Fruit fly (Drosophila melanogaster): ENCODE data around the gene Sox100B.

Sox100B gene

DNA sequence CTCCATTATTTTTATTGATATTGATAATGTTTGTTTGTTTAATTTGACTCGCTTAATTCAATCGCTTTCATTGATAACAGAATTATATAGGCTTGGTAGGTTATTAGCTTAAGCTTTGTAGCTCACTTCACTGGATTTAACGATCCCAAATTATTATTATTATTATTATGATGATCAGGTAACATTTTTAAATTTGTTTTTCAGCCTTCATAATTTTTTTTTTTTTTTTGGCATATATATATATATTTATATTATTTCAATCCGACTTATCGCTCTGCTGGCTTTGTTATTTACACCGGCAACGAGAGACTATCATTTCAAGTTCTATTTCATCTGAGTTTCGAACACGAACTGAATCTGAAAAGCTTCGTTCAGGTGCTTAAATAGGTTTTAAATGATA lies 36.0 kb downstream of the Sox100B start, which contains the start of gene CG15553:
Gene CG15553 (minus strand): TSS at position 101 of the 400 bp plus-strand sequence.
- no peak for TF ChIP-seq D1 (tag; optimal IDR thresholded peaks at IDR 0.05)
- TF ChIP-seq rn (GFP tag; IDR thresholded peaks at IDR 0.05) = no peak
- TF ChIP-seq CG32121 (GFP tag; IDR thresholded peaks at IDR 0.05) = no peak
- no peak for TF ChIP-seq gl (tag; optimal IDR thresholded peaks at IDR 0.05)
- no peak for TF ChIP-seq CG34367 (tag; optimal IDR thresholded peaks at IDR 0.05)
- TF ChIP-seq CG4496 (GFP tag; IDR thresholded peaks at IDR 0.05) = no peak
- TF ChIP-seq Pif1B (GFP tag; optimal IDR thresholded peaks at IDR 0.05) = no peak
- no peak for TF ChIP-seq Pif1A (GFP tag; optimal IDR thresholded peaks at IDR 0.05)
- TF ChIP-seq CG17806 (tag; optimal IDR thresholded peaks at IDR 0.05) = no peak
- TF ChIP-seq Ets98B (GFP tag; IDR thresholded peaks at IDR 0.05) = no peak
- no peak for TF ChIP-seq CG10348 (GFP tag; IDR thresholded peaks at IDR 0.05)
- no peak for TF ChIP-seq fd96Ca (GFP tag; IDR thresholded peaks at IDR 0.05)
- TF ChIP-seq Snoo (tag; optimal IDR thresholded peaks at IDR 0.05) = no peak
- TF ChIP-seq CG9948 (tag; optimal IDR thresholded peaks at IDR 0.05) = no peak
- TF ChIP-seq CG8301 (tag; optimal IDR thresholded peaks at IDR 0.05) = no peak

DNA sequence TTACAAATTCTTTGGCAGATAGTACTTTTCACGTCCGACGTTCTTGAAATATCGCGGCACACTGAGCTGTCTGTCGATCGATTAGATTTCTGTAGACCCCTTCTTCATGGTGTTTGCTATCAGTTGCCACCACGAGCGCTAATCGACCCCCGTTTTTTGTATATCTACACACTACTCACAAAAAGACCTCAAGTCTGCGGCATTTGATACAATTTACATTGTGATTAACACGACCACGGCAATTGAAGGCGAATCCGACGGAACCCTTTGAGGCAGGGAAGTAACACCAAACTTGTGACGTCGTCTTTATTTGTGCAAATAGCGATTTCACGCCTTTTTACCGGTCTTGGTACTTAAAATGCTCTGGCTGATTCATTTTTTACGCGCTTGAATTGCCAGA lies 44.1 kb downstream of the Sox100B start, which contains the start of gene Mayo:
Gene Mayo (minus strand): TSS at position 66 of the 400 bp plus-strand sequence.
- TF ChIP-seq CG13204 (GFP tag; optimal IDR thresholded peaks at IDR 0.05) (no peak), fd96Ca (GFP tag; IDR thresholded peaks at IDR 0.05) (no peak), CG15710 (tag; optimal IDR thresholded peaks at IDR 0.05) (no peak), Pif1B (GFP tag; optimal IDR thresholded peaks at IDR 0.05) (no peak), CG34367 (tag; optimal IDR thresholded peaks at IDR 0.05) (no peak), gl (tag; optimal IDR thresholded peaks at IDR 0.05) (no peak), Snoo (tag; optimal IDR thresholded peaks at IDR 0.05) (no peak), Pif1A (GFP tag; optimal IDR thresholded peaks at IDR 0.05) (no peak), CG12605 (GFP tag; IDR thresholded peaks at IDR 0.05) (no peak), CG8159 (tag; optimal IDR thresholded peaks at IDR 0.05) (no peak), Ets98B (GFP tag; IDR thresholded peaks at IDR 0.05) (no peak), D1 (tag; optimal IDR thresholded peaks at IDR 0.05) (no peak), CG17806 (tag; optimal IDR thresholded peaks at IDR 0.05) (no peak), EcR (GFP tag; optimal IDR thresholded peaks at IDR 0.05) (no peak)

DNA sequence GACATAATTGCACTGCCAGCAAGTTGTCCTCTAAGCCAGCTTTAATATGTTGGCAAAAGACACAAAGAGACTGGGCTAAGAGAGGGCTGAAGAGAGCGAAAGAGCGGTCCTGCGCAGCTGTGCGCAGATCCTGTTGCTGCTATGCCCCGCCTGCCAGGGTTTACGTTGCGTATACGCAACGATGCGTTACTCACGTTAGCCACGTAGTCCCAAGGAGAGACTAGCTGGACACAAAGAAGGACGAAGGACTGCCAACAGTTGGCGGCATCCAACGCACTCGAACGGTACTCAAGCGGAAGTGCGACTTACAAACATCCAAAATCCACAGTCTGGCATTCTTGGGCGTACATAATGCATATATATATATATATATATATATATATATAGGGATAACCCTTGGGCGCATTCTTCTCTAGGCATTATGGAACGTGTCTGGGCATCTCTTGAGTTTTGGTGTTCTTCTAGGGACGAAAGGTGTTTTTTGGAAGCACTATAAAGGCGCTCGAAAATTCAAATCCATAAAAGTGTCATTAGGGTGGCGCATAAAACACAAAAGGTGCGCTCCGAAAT lies 54.9 kb downstream of the Sox100B start:
- TF ChIP-seq Ets98B (GFP tag; IDR thresholded peaks at IDR 0.05) (no peak), CG13204 (GFP tag; optimal IDR thresholded peaks at IDR 0.05) (no peak), Pif1B (GFP tag; optimal IDR thresholded peaks at IDR 0.05) (no peak), gl (tag; optimal IDR thresholded peaks at IDR 0.05) (no peak), rn (GFP tag; IDR thresholded peaks at IDR 0.05) (no peak), CG8301 (tag; optimal IDR thresholded peaks at IDR 0.05) (no peak), CG15710 (tag; optimal IDR thresholded peaks at IDR 0.05) (no peak), CG12605 (GFP tag; IDR thresholded peaks at IDR 0.05) (no peak)

DNA sequence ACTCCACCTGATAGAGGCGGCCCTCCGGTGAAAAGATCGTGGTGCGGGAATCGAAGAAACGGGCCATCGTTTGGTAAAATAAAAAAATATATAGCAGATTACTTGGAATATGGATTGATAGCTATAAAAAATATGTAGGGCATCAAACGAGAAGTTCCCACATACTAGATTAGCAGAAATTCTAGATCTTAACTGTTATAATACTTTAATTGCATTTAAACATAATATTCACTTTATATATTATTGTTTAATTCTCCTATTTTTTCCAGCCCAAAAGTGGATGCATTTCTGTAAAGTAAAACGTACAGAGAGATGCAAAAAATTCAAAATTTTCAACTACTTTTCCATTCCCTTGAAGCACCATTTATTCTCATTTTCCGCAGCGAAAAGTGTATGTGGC lies 58.3 kb downstream of the Sox100B start, which contains the start of gene Prosalpha3T:
Gene Prosalpha3T (minus strand): TSS at position 101 of the 400 bp plus-strand sequence.
- no peak for TF ChIP-seq CG14655 (GFP tag; optimal IDR thresholded peaks at IDR 0.05)
- no peak for TF ChIP-seq CG15710 (tag; optimal IDR thresholded peaks at IDR 0.05)
- no peak for TF ChIP-seq Snoo (tag; optimal IDR thresholded peaks at IDR 0.05)
- no peak for TF ChIP-seq fd96Ca (GFP tag; IDR thresholded peaks at IDR 0.05)
- no peak for TF ChIP-seq CG12605 (GFP tag; IDR thresholded peaks at IDR 0.05)
- no peak for TF ChIP-seq EcR (GFP tag; optimal IDR thresholded peaks at IDR 0.05)
- no peak for TF ChIP-seq CG9948 (tag; optimal IDR thresholded peaks at IDR 0.05)
- no peak for TF ChIP-seq CG17806 (tag; optimal IDR thresholded peaks at IDR 0.05)
- no peak for TF ChIP-seq CG8301 (tag; optimal IDR thresholded peaks at IDR 0.05)
- TF ChIP-seq Pif1B (GFP tag; optimal IDR thresholded peaks at IDR 0.05) = no peak
- no peak for TF ChIP-seq Ets98B (GFP tag; IDR thresholded peaks at IDR 0.05)
- TF ChIP-seq CG4496 (GFP tag; IDR thresholded peaks at IDR 0.05) = no peak
- no peak for TF ChIP-seq CG10348 (GFP tag; IDR thresholded peaks at IDR 0.05)
- TF ChIP-seq CG34367 (tag; optimal IDR thresholded peaks at IDR 0.05) = no peak
- TF ChIP-seq gl (tag; optimal IDR thresholded peaks at IDR 0.05) = no peak
- TF ChIP-seq D1 (tag; optimal IDR thresholded peaks at IDR 0.05) = no peak
- no peak for TF ChIP-seq Pif1A (GFP tag; optimal IDR thresholded peaks at IDR 0.05)
- TF ChIP-seq CG8159 (tag; optimal IDR thresholded peaks at IDR 0.05) = no peak

DNA sequence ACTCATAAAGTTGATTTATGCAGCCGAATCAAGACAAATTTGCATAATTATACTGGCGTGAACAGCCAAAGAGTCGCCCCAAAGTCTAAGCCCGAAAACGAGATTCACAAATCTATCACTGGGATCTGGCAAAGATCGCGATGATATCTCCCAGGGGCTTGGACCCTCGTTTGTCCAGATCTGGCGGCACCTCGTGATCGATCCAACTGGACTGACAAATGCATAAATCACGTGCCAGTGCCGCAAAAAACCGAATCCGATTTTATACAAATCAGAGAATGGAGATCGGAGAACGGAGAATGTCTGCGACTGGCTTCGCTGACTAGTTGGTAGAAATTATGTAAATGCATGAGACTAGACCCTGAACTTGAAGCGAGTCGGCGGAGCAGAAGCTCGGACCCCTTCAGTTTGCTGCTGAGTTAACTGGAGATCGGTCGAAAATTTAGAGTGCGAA lies 60.7 kb downstream of the Sox100B start, which contains the start of gene CG15554:
Gene CG15554 (plus strand): TSS at position 404 of the 454 bp plus-strand sequence.
- TF ChIP-seq CG12605 (GFP tag; IDR thresholded peaks at IDR 0.05) (no peak), fd96Ca (GFP tag; IDR thresholded peaks at IDR 0.05) (no peak), CG8301 (tag; optimal IDR thresholded peaks at IDR 0.05) (no peak), CG13204 (GFP tag; optimal IDR thresholded peaks at IDR 0.05) (no peak), Pif1A (GFP tag; optimal IDR thresholded peaks at IDR 0.05) (no peak), CG9948 (tag; optimal IDR thresholded peaks at IDR 0.05) (no peak), Snoo (tag; optimal IDR thresholded peaks at IDR 0.05) (no peak), CG4496 (GFP tag; IDR thresholded peaks at IDR 0.05) (no peak), Pif1B (GFP tag; optimal IDR thresholded peaks at IDR 0.05) (no peak), CG34367 (tag; optimal IDR thresholded peaks at IDR 0.05) (no peak), CG17806 (tag; optimal IDR thresholded peaks at IDR 0.05) (no peak), CG15710 (tag; optimal IDR thresholded peaks at IDR 0.05) (no peak), EcR (GFP tag; optimal IDR thresholded peaks at IDR 0.05) (no peak), CG10348 (GFP tag; IDR thresholded peaks at IDR 0.05) (no peak), gl (tag; optimal IDR thresholded peaks at IDR 0.05) (no peak)

DNA sequence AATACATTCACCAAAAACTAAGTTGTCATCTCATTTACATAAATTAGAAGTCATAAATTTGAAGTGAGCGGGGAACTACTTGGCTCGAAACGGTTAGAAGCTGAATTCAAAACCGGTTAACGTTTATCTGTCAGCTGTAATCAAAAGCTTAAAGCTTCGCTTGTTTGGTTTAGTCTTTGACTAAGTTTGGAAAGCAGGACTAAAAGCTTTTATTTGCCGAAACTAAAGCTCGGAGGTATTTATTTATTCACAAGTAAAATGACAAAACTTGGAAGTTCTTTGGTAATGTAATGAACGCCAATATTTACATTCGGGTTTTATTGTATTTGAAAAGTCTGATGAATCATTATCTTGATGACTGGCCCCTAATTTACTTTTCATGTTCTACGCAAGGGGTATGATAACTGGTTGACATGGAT lies 62.3 kb downstream of the Sox100B start:
- TF ChIP-seq gl (tag; optimal IDR thresholded peaks at IDR 0.05) (no peak), D1 (tag; optimal IDR thresholded peaks at IDR 0.05) (no peak), CG14655 (GFP tag; optimal IDR thresholded peaks at IDR 0.05) (no peak), Pif1A (GFP tag; optimal IDR thresholded peaks at IDR 0.05) (no peak), CG32121 (GFP tag; IDR thresholded peaks at IDR 0.05) (no peak), CG10348 (GFP tag; IDR thresholded peaks at IDR 0.05) (no peak), CG13204 (GFP tag; optimal IDR thresholded peaks at IDR 0.05) (no peak)

All from whole organism, pupa.